Worm (Caenorhabditis elegans): ENCODE results near the gene aakg-5.

Gene aakg-5

ce11 chrII:9938877-9939276, 36.0 kb downstream of the aakg-5 start, which contains the start of the genes C05C10.7 and C05C10.5:
Gene C05C10.7, minus strand, starts transcription at chrII:9938971.
Gene C05C10.5, plus strand, starts transcription at chrII:9939040.
- TF ChIP-seq sea-1 (GFP tag; conservative IDR thresholded peaks at IDR 0.05) (no peak), ama-1 (optimal IDR thresholded peaks at IDR 0.05) (no peak), tbx-11 (GFP tag; IDR thresholded peaks at IDR 0.05) (no peak), F13C5.2 (tag; optimal IDR thresholded peaks at IDR 0.05) (no peak), hmbx-1 (tag; optimal IDR thresholded peaks at IDR 0.05) (no peak)

ce11 chrII:9937611-9938010, 37.3 kb downstream of the aakg-5 start:
- TF ChIP-seq ceh-36 (tag; optimal IDR thresholded peaks at IDR 0.05): no peak
- no peak for TF ChIP-seq tra-4 (tag; optimal IDR thresholded peaks at IDR 0.05)
- TF ChIP-seq sea-1 (GFP tag; conservative IDR thresholded peaks at IDR 0.05): no peak
- TF ChIP-seq ets-7 (tag; optimal IDR thresholded peaks at IDR 0.05): no peak
- no peak for TF ChIP-seq hmg-4 (GFP tag; optimal IDR thresholded peaks at IDR 0.05)
- TF ChIP-seq tbx-11 (GFP tag; IDR thresholded peaks at IDR 0.05): no peak
- TF ChIP-seq hnd-1 (tag; optimal IDR thresholded peaks at IDR 0.05): no peak
- TF ChIP-seq hmbx-1 (tag; optimal IDR thresholded peaks at IDR 0.05): no peak
- TF ChIP-seq scrt-1 (GFP tag; IDR thresholded peaks at IDR 0.05): no peak
- TF ChIP-seq ceh-13 (GFP tag; optimal IDR thresholded peaks at IDR 0.05): no peak
- no peak for TF ChIP-seq B0310.2 (tag; optimal IDR thresholded peaks at IDR 0.05)
- TF ChIP-seq pes-1 (GFP tag; IDR thresholded peaks at IDR 0.05): no peak
- no peak for TF ChIP-seq tbx-37 (GFP tag; conservative IDR thresholded peaks at IDR 0.05)
- TF ChIP-seq flt-1 (GFP tag; IDR thresholded peaks at IDR 0.05): no peak
- no peak for TF ChIP-seq F13C5.2 (tag; optimal IDR thresholded peaks at IDR 0.05)

- TF ChIP-seq tbx-37 (GFP tag; conservative IDR thresholded peaks at IDR 0.05) (no peak), aly-1 (tag; optimal IDR thresholded peaks at IDR 0.05) (no peak), ceh-36 (tag; optimal IDR thresholded peaks at IDR 0.05) (no peak), flt-1 (GFP tag; IDR thresholded peaks at IDR 0.05) (no peak), tra-4 (tag; optimal IDR thresholded peaks at IDR 0.05) (no peak), hmbx-1 (tag; optimal IDR thresholded peaks at IDR 0.05) (no peak), hmg-4 (GFP tag; optimal IDR thresholded peaks at IDR 0.05) (no peak), F13C5.2 (tag; optimal IDR thresholded peaks at IDR 0.05) (no peak), ceh-13 (GFP tag; optimal IDR thresholded peaks at IDR 0.05) (no peak), B0310.2 (tag; optimal IDR thresholded peaks at IDR 0.05) (no peak), pes-1 (GFP tag; IDR thresholded peaks at IDR 0.05) (no peak), ama-1 (optimal IDR thresholded peaks at IDR 0.05) (no peak), ets-7 (tag; optimal IDR thresholded peaks at IDR 0.05) (no peak), sea-1 (GFP tag; conservative IDR thresholded peaks at IDR 0.05) (no peak), tbx-11 (GFP tag; IDR thresholded peaks at IDR 0.05) (no peak), scrt-1 (GFP tag; IDR thresholded peaks at IDR 0.05) (no peak)
These were observed 38.1 kb downstream of the aakg-5 start, which contains the start of gene C05C10.3 for ce11 chrII:9936859-9937258. Gene C05C10.3, minus strand, starts transcription at chrII:9936893.

ce11 chrII:9935664-9936063, 39.3 kb downstream of the aakg-5 start:
- TF ChIP-seq hnd-1 (tag; optimal IDR thresholded peaks at IDR 0.05): no peak
- no peak for TF ChIP-seq F13C5.2 (tag; optimal IDR thresholded peaks at IDR 0.05)
- TF ChIP-seq hmg-4 (GFP tag; optimal IDR thresholded peaks at IDR 0.05): no peak
- TF ChIP-seq ceh-13 (GFP tag; optimal IDR thresholded peaks at IDR 0.05): no peak
- TF ChIP-seq pes-1 (GFP tag; IDR thresholded peaks at IDR 0.05): no peak
- no peak for TF ChIP-seq flt-1 (GFP tag; IDR thresholded peaks at IDR 0.05)
- TF ChIP-seq tbx-11 (GFP tag; IDR thresholded peaks at IDR 0.05): no peak
- no peak for TF ChIP-seq ceh-36 (tag; optimal IDR thresholded peaks at IDR 0.05)
- TF ChIP-seq tra-4 (tag; optimal IDR thresholded peaks at IDR 0.05): no peak
- no peak for TF ChIP-seq scrt-1 (GFP tag; IDR thresholded peaks at IDR 0.05)

- no peak for TF ChIP-seq hmg-4 (GFP tag; optimal IDR thresholded peaks at IDR 0.05)
These were observed 39.8 kb downstream of the aakg-5 start for ce11 chrII:9935044-9935599.

- no peak for TF ChIP-seq ets-7 (tag; optimal IDR thresholded peaks at IDR 0.05)
- no peak for TF ChIP-seq ama-1 (optimal IDR thresholded peaks at IDR 0.05)
- TF ChIP-seq F13C5.2 (tag; optimal IDR thresholded peaks at IDR 0.05): no peak
- no peak for TF ChIP-seq hnd-1 (tag; optimal IDR thresholded peaks at IDR 0.05)
- no peak for TF ChIP-seq B0310.2 (tag; optimal IDR thresholded peaks at IDR 0.05)
- TF ChIP-seq tra-4 (tag; optimal IDR thresholded peaks at IDR 0.05): no peak
- TF ChIP-seq flt-1 (GFP tag; IDR thresholded peaks at IDR 0.05): no peak
- no peak for TF ChIP-seq hmbx-1 (tag; optimal IDR thresholded peaks at IDR 0.05)
- TF ChIP-seq pes-1 (GFP tag; IDR thresholded peaks at IDR 0.05): no peak
- TF ChIP-seq ceh-36 (tag; optimal IDR thresholded peaks at IDR 0.05): no peak
- no peak for TF ChIP-seq scrt-1 (GFP tag; IDR thresholded peaks at IDR 0.05)
- TF ChIP-seq tbx-37 (GFP tag; conservative IDR thresholded peaks at IDR 0.05): no peak
- no peak for TF ChIP-seq hmg-4 (GFP tag; optimal IDR thresholded peaks at IDR 0.05)
- no peak for TF ChIP-seq tbx-11 (GFP tag; IDR thresholded peaks at IDR 0.05)
- no peak for TF ChIP-seq sea-1 (GFP tag; conservative IDR thresholded peaks at IDR 0.05)
- TF ChIP-seq aly-1 (tag; optimal IDR thresholded peaks at IDR 0.05): no peak
These were observed 40.4 kb downstream of the aakg-5 start for ce11 chrII:9934570-9934969.

- TF ChIP-seq F13C5.2 (tag; optimal IDR thresholded peaks at IDR 0.05) (no peak), tra-4 (tag; optimal IDR thresholded peaks at IDR 0.05) (no peak), flt-1 (GFP tag; IDR thresholded peaks at IDR 0.05) (no peak), tbx-11 (GFP tag; IDR thresholded peaks at IDR 0.05) (no peak), sea-1 (GFP tag; conservative IDR thresholded peaks at IDR 0.05) (no peak), ets-7 (tag; optimal IDR thresholded peaks at IDR 0.05) (no peak), hnd-1 (tag; optimal IDR thresholded peaks at IDR 0.05) (no peak), hmbx-1 (tag; optimal IDR thresholded peaks at IDR 0.05) (no peak), tbx-37 (GFP tag; conservative IDR thresholded peaks at IDR 0.05) (no peak), aly-1 (tag; optimal IDR thresholded peaks at IDR 0.05) (no peak), scrt-1 (GFP tag; IDR thresholded peaks at IDR 0.05) (no peak)
These were observed 41.0 kb downstream of the aakg-5 start for ce11 chrII:9933947-9934383.

- TF ChIP-seq hnd-1 (tag; optimal IDR thresholded peaks at IDR 0.05) (no peak), F13C5.2 (tag; optimal IDR thresholded peaks at IDR 0.05) (no peak), tra-4 (tag; optimal IDR thresholded peaks at IDR 0.05) (no peak), aly-1 (tag; optimal IDR thresholded peaks at IDR 0.05) (no peak), ets-7 (tag; optimal IDR thresholded peaks at IDR 0.05) (no peak)
These were observed 43.4 kb downstream of the aakg-5 start, which contains the start of gene pho-11 for ce11 chrII:9931476-9931875. Gene pho-11, plus strand, starts transcription at chrII:9931849.

All from whole organism, early embryonic.